Fruit fly (Drosophila melanogaster): ENCODE data around the gene topi.

dm6 chr3R:9746267-9746666 is 28.7 kb upstream of the topi start, which contains the start of gene CG34409:
- TF ChIP-seq CG8478 (optimal IDR thresholded peaks at IDR 0.05) (no peak), CTCF (optimal IDR thresholded peaks at IDR 0.05) (no peak)
